Fruit fly (Drosophila melanogaster) whole organism, embryonic: ENCODE measurements around the gene gish.

Source experiments
- CG12391 ChIP-seq: fragments of 200-800 bp; sonication (Bioruptor generic); optimal IDR thresholded peaks from 3 replicates; lab custom pipeline; 2018; ENCODE audit warnings: missing biosample characterization, mild to moderate bottlenecking, missing genetic modification characterization, moderate library complexity
- CG14050 ChIP-seq: fragments of 200-800 bp; sonication (Bioruptor generic); IDR thresholded peaks from 3 replicates; pipeline ENCODE4 v1.3.6; 2022; ENCODE audit warnings: missing biosample characterization, missing genetic modification characterization
- CG17359 ChIP-seq: fragments of 200-800 bp; sonication (Bioruptor generic); optimal IDR thresholded peaks from 3 replicates; lab custom pipeline; 2018; ENCODE audit warnings: missing biosample characterization, mild to moderate bottlenecking, missing genetic modification characterization, moderate library complexity
- CG1792 ChIP-seq: fragments of 200-800 bp; sonication (Bioruptor generic); optimal IDR thresholded peaks from 2 replicates; lab custom pipeline; 2016; ENCODE audit warnings: missing biosample characterization, missing genetic modification characterization
- CG2116 ChIP-seq: fragments of 200-800 bp; sonication (Bioruptor generic); optimal IDR thresholded peaks from 3 replicates; lab custom pipeline; 2018; ENCODE audit warnings: missing biosample characterization, mild to moderate bottlenecking, missing genetic modification characterization
- CG2199 ChIP-seq: fragments of 200-800 bp; sonication (Bioruptor generic); IDR thresholded peaks from 3 replicates; pipeline ENCODE4 v1.3.6; 2022; ENCODE audit warnings: missing biosample characterization, missing genetic modification characterization
- CG30431 ChIP-seq: fragments of 200-800 bp; sonication (Bioruptor generic); optimal IDR thresholded peaks from 2 replicates; lab custom pipeline; 2017; ENCODE audit warnings: missing biosample characterization, missing genetic modification characterization
- CG4360 ChIP-seq: fragments of 200-800 bp; sonication (Bioruptor generic); IDR thresholded peaks from 2 replicates; pipeline ENCODE4 v1.3.6; 2022; ENCODE audit warnings: missing biosample characterization, missing genetic modification characterization
- CG4707 ChIP-seq: fragments of 200-800 bp; sonication (Bioruptor generic); optimal IDR thresholded peaks from 2 replicates; lab custom pipeline; 2018; ENCODE audit warnings: missing biosample characterization, mild to moderate bottlenecking, missing genetic modification characterization, moderate library complexity
- CG9437 ChIP-seq: fragments of 200-800 bp; sonication (Bioruptor generic); optimal IDR thresholded peaks from 2 replicates; lab custom pipeline; 2018; ENCODE audit warnings: missing biosample characterization, mild to moderate bottlenecking, missing genetic modification characterization
- Dip2 ChIP-seq: fragments of 200-800 bp; sonication (Bioruptor generic); IDR thresholded peaks from 2 replicates; pipeline ENCODE4 v1.3.6; 2022; ENCODE audit warnings: missing biosample characterization, missing genetic modification characterization
- Dll ChIP-seq: fragments of 200-800 bp; sonication (Bioruptor generic); IDR thresholded peaks from 4 replicates; pipeline ENCODE4 v1.3.6; 2022; ENCODE audit warnings: missing biosample characterization, missing genetic modification characterization; ENCODE audit not compliant: partially characterized antibody
- E2f2 ChIP-seq: fragments of 200-800 bp; sonication (Bioruptor generic); IDR thresholded peaks from 2 replicates; pipeline ENCODE4 v1.3.6; 2022; ENCODE audit warnings: missing biosample characterization, missing genetic modification characterization
- Ets97D ChIP-seq: fragments of 200-800 bp; sonication (Bioruptor generic); optimal IDR thresholded peaks from 3 replicates; lab custom pipeline; 2016; ENCODE audit warnings: missing biosample characterization, missing genetic modification characterization
- H2.0 ChIP-seq: fragments of 200-800 bp; sonication (Bioruptor generic); IDR thresholded peaks from 2 replicates; pipeline ENCODE4 v1.3.6; 2022; ENCODE audit warnings: missing biosample characterization, missing genetic modification characterization
- HLH4C ChIP-seq: fragments of 200-800 bp; sonication (Bioruptor generic); IDR thresholded peaks from 3 replicates; pipeline ENCODE4 v1.3.6; 2022; ENCODE audit warnings: missing biosample characterization, missing genetic modification characterization; ENCODE audit not compliant: partially characterized antibody
- Hr51 ChIP-seq, 2 experiments: fragments of 200-800 bp; sonication (Bioruptor generic); optimal IDR thresholded peaks; 2 replicates in 1 of 2; 3 replicates in 1 of 2; lab custom pipeline; 2016 to 2018; ENCODE audit warnings: missing biosample characterization in 2 of 2, missing genetic modification characterization in 2 of 2, mild to moderate bottlenecking in 1 of 2, moderate library complexity in 1 of 2
- Sin3A ChIP-seq: fragments of >200 bp; optimal IDR thresholded peaks from 2 replicates; lab custom pipeline; 2018
- Spps ChIP-seq: fragments of 200-800 bp; sonication (Bioruptor generic); optimal IDR thresholded peaks from 2 replicates; lab custom pipeline; 2018; ENCODE audit warnings: missing biosample characterization, mild to moderate bottlenecking, missing genetic modification characterization
- Xbp1 ChIP-seq: fragments of 200-800 bp; sonication (Bioruptor generic); optimal IDR thresholded peaks from 3 replicates; lab custom pipeline; 2016; ENCODE audit warnings: missing biosample characterization, mild to moderate bottlenecking, missing genetic modification characterization
- ara ChIP-seq: fragments of 200-800 bp; sonication (Bioruptor generic); IDR thresholded peaks from 2 replicates; pipeline ENCODE4 v1.3.6; 2022; ENCODE audit warnings: missing biosample characterization, missing genetic modification characterization
- bowl ChIP-seq: fragments of 200-800 bp; sonication (Bioruptor generic); IDR thresholded peaks from 2 replicates; pipeline ENCODE4 v1.3.6; 2022; ENCODE audit warnings: missing biosample characterization, missing genetic modification characterization
- crp ChIP-seq, 2 experiments: fragments of 200-800 bp; sonication (Bioruptor generic); optimal IDR thresholded peaks; 2 replicates in 1 of 2; 3 replicates in 1 of 2; lab custom pipeline; 2017; ENCODE audit warnings: missing biosample characterization in 2 of 2, missing genetic modification characterization in 2 of 2, mild to moderate bottlenecking in 1 of 2, moderate library complexity in 1 of 2
- dan ChIP-seq: fragments of 200-800 bp; sonication (Bioruptor generic); IDR thresholded peaks from 2 replicates; pipeline ENCODE4 v1.3.6; 2022; ENCODE audit warnings: missing biosample characterization, missing genetic modification characterization
- disco-r ChIP-seq: fragments of 200-800 bp; sonication (Bioruptor generic); optimal IDR thresholded peaks from 2 replicates; lab custom pipeline; 2016; ENCODE audit warnings: missing biosample characterization, missing genetic modification characterization
- dm ChIP-seq: fragments of 200-800 bp; sonication (Bioruptor generic); optimal IDR thresholded peaks from 3 replicates; lab custom pipeline; 2016; ENCODE audit warnings: missing biosample characterization, missing genetic modification characterization
- inv ChIP-seq: fragments of 200-800 bp; sonication (Bioruptor generic); IDR thresholded peaks from 2 replicates; pipeline ENCODE4 v1.3.6; 2022; ENCODE audit warnings: missing biosample characterization, missing genetic modification characterization; ENCODE audit not compliant: partially characterized antibody
- jigr1 ChIP-seq: fragments of 200-800 bp; sonication (Bioruptor generic); IDR thresholded peaks from 3 replicates; pipeline ENCODE4 v1.3.6; 2022; ENCODE audit warnings: missing biosample characterization, missing genetic modification characterization
- knrl ChIP-seq: fragments of 200-800 bp; sonication (Bioruptor generic); IDR thresholded peaks from 3 replicates; pipeline ENCODE4 v1.3.6; 2022; ENCODE audit warnings: missing biosample characterization, missing genetic modification characterization; ENCODE audit not compliant: partially characterized antibody
- mam ChIP-seq: fragments of 200-800 bp; sonication (Bioruptor generic); optimal IDR thresholded peaks from 3 replicates; lab custom pipeline; 2016; ENCODE audit warnings: missing biosample characterization, missing genetic modification characterization
- row ChIP-seq: fragments of 200-800 bp; sonication (Bioruptor generic); IDR thresholded peaks from 3 replicates; pipeline ENCODE4 v1.3.6; 2022; ENCODE audit warnings: missing biosample characterization, missing genetic modification characterization
- sim ChIP-seq: fragments of 200-800 bp; sonication (Bioruptor generic); IDR thresholded peaks from 2 replicates; pipeline ENCODE4 v1.3.6; 2022; ENCODE audit warnings: missing biosample characterization, missing genetic modification characterization
- slbo ChIP-seq: fragments of 200-800 bp; sonication (Bioruptor generic); IDR thresholded peaks from 2 replicates; pipeline ENCODE4 v1.3.6; 2022; ENCODE audit warnings: missing biosample characterization, missing genetic modification characterization
- toy ChIP-seq: fragments of 200-800 bp; sonication (Bioruptor generic); IDR thresholded peaks from 2 replicates; pipeline ENCODE4 v1.3.6; 2022; ENCODE audit warnings: missing biosample characterization, missing genetic modification characterization
- twi ChIP-seq: fragments of 200-800 bp; optimal IDR thresholded peaks from 2 replicates; lab custom pipeline; 2019; ENCODE audit warnings: missing biosample characterization, mild to moderate bottlenecking, missing genetic modification characterization, moderate library complexity
- unpg ChIP-seq: fragments of 200-800 bp; sonication (Bioruptor generic); optimal IDR thresholded peaks from 3 replicates; lab custom pipeline; 2018; ENCODE audit warnings: missing biosample characterization, mild to moderate bottlenecking, missing genetic modification characterization, moderate library complexity
- zfh1 ChIP-seq: fragments of 200-800 bp; sonication (Bioruptor generic); IDR thresholded peaks from 3 replicates; pipeline ENCODE4 v1.3.6; 2022; ENCODE audit warnings: missing biosample characterization, missing genetic modification characterization

Gene gish

dm6 chr3R:16263522-16264305, 8.5 kb upstream of the gish start, which contains the start of the genes bor and asun (continued):
- TF ChIP-seq mam (GFP tag; lab: Kevin White, UChicago), result peak; percentile 15
- TF ChIP-seq CG2116, result peak; percentile 46
- no peak for TF ChIP-seq CG4707 (GFP tag; lab: Kevin White, UChicago)
- TF ChIP-seq twi, result no peak
- TF ChIP-seq dm, result peak; percentile 67
- TF ChIP-seq toy (GFP tag; lab: Robert Waterston, UW), result no peak
- peak; percentile 72 for TF ChIP-seq E2f2 (GFP tag; lab: Robert Waterston, UW)
- TF ChIP-seq CG2199 (GFP tag; lab: Robert Waterston, UW), result no peak
- 0 out of 3 replicates have a peak, but pooled peaks have one; percentile 45 for TF ChIP-seq zfh1 (GFP tag; lab: Robert Waterston, UW)
- TF ChIP-seq dan, result no peak
- TF ChIP-seq Spps, result peak; percentile 12
- peak; percentile 20 for TF ChIP-seq Sin3A (lab: Kevin White, UChicago)
- TF ChIP-seq Hr51 (GFP tag; optimal IDR thresholded peaks at IDR 0.05; lab: Kevin White, UChicago), result peak in 1 of 2 experiments; percentile 20
- TF ChIP-seq Xbp1 (GFP tag; lab: Kevin White, UChicago), result peak; percentile 19
- TF ChIP-seq unpg (GFP tag; lab: Kevin White, UChicago), result no peak
- peak; percentile 29 for TF ChIP-seq CG17359 (tag; lab: Kevin White, UChicago)
- peak; percentile 42; the same call in 1 of the 3 replicates for TF ChIP-seq HLH4C (GFP tag; lab: Robert Waterston, UW)
- no peak for TF ChIP-seq CG1792
- no peak for TF ChIP-seq slbo (GFP tag; lab: Robert Waterston, UW)
- TF ChIP-seq CG14050 (GFP tag; lab: Robert Waterston, UW), result no peak
- TF ChIP-seq jigr1 (GFP tag; lab: Robert Waterston, UW), result no peak
- TF ChIP-seq sim (GFP tag; lab: Robert Waterston, UW), result no peak
- TF ChIP-seq crp (GFP tag; optimal IDR thresholded peaks at IDR 0.05; lab: Kevin White, UChicago), result peak; percentile 2 to 85
- no peak for TF ChIP-seq CG30431 (GFP tag; lab: Kevin White, UChicago)
- TF ChIP-seq CG4360 (GFP tag; lab: Robert Waterston, UW), result no peak
- peak; percentile 60; the same call in 1 of the 2 replicates for TF ChIP-seq inv (GFP tag; lab: Robert Waterston, UW)
- peak; percentile 73 for TF ChIP-seq knrl
- TF ChIP-seq H2.0, result no peak
- TF ChIP-seq CG12391, result peak; percentile 49
- TF ChIP-seq Ets97D (GFP tag; lab: Kevin White, UChicago), result peak; percentile 60
- TF ChIP-seq Dip2 (GFP tag; lab: Robert Waterston, UW), result no peak
- TF ChIP-seq CG9437, result no peak
- no peak for TF ChIP-seq bowl (GFP tag; lab: Robert Waterston, UW)
- no peak for TF ChIP-seq disco-r (GFP tag; lab: Kevin White, UChicago)
- peak; percentile 39; the same call in 1 of the 3 replicates for TF ChIP-seq row (GFP tag; lab: Robert Waterston, UW)
- TF ChIP-seq, all 482 proteins: peak for 104

DNA sequence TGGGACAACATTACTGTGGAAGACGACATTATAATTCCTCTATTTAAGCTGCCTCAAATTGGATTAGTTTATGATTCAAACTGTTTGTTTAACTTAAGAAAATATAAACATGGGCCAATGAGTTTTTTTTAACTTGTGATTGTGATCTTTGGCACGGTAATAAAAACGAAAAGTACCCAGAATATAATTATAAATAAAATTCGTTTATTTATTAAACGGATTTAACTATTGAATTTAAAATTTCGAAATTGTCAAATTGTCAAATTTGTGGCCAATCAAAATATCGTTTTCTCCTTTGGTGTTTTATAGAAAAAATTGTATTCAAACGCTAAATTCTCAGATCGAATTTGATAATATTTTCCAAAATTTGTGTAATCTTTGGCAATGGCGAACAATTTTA, 5.5 kb upstream of the gish start, which contains the start of gene Mst89B:
TSS of gene Mst89B (plus strand) at position 301 of the 400 bp plus-strand sequence.
- TF ChIP-seq ara (GFP tag; lab: Robert Waterston, UW), result no peak
- TF ChIP-seq Dll, result no peak
